Worm (Caenorhabditis elegans) whole organism, L3 larva: Measurements from ENCODE around the gene pdi-2.

Experiments used
- R02D3.7 ChIP-seq: fragments of 150-350 bp; optimal IDR thresholded peaks from 2 replicates; lab custom pipeline; 2014; ENCODE audit warnings: missing biosample characterization, missing genetic modification characterization
- ZK546.5 ChIP-seq: sonication (generic microtip); optimal IDR thresholded peaks from 2 replicates; lab custom pipeline; 2017; ENCODE audit warnings: missing biosample characterization, missing genetic modification characterization
- aly-2 ChIP-seq: fragments of 150-350 bp; optimal IDR thresholded peaks from 2 replicates; lab custom pipeline; 2014; ENCODE audit warnings: missing biosample characterization, missing genetic modification characterization
- ama-1 ChIP-seq: fragments of 150-350 bp; optimal IDR thresholded peaks from 2 replicates; lab custom pipeline; 2018
- ceh-16 ChIP-seq: sonication (generic microtip); optimal IDR thresholded peaks from 2 replicates; lab custom pipeline; 2017; ENCODE audit warnings: missing biosample characterization, missing genetic modification characterization
- elt-1 ChIP-seq: fragments of 150-350 bp; optimal IDR thresholded peaks from 2 replicates; lab custom pipeline; 2014; ENCODE audit warnings: missing biosample characterization, missing genetic modification characterization
- elt-2 ChIP-seq: sonication (generic microtip); optimal IDR thresholded peaks from 2 replicates; lab custom pipeline; 2016; ENCODE audit warnings: missing genetic modification reagents, mild to moderate bottlenecking, missing genetic modification characterization, missing compliant biosample characterization
- elt-3 ChIP-seq, 3 experiments: fragments of 150-350 bp in 1 of 3; sonication (generic microtip) in 2 of 3; optimal IDR thresholded peaks; 2 replicates in 2 of 3; 4 replicates in 1 of 3; lab custom pipeline; 2014 to 2017; ENCODE audit warnings: missing biosample characterization in 3 of 3, missing genetic modification characterization in 3 of 3
- fkh-10 ChIP-seq: sonication (generic microtip); optimal IDR thresholded peaks from 2 replicates; lab custom pipeline; 2017; ENCODE audit warnings: missing biosample characterization, missing genetic modification reagents, missing genetic modification characterization
- fos-1 ChIP-seq: fragments of 150-350 bp; optimal IDR thresholded peaks from 2 replicates; lab custom pipeline; 2014; ENCODE audit warnings: missing biosample characterization, missing genetic modification characterization
- jun-1 ChIP-seq: fragments of 150-350 bp; optimal IDR thresholded peaks from 2 replicates; lab custom pipeline; 2014; ENCODE audit warnings: missing biosample characterization, missing genetic modification reagents, missing genetic modification characterization
- lin-15B ChIP-seq: fragments of 150-350 bp; optimal IDR thresholded peaks from 2 replicates; lab custom pipeline; 2014; ENCODE audit warnings: missing biosample characterization, missing genetic modification characterization
- lin-39 ChIP-seq: fragments of 150-350 bp; optimal IDR thresholded peaks from 2 replicates; lab custom pipeline; 2018; ENCODE audit warnings: missing biosample characterization, missing genetic modification reagents, missing genetic modification characterization
- lsy-12 ChIP-seq: sonication (generic microtip); optimal IDR thresholded peaks from 2 replicates; lab custom pipeline; 2016; ENCODE audit warnings: mild to moderate bottlenecking, missing genetic modification characterization, missing compliant biosample characterization
- mml-1 ChIP-seq: fragments of 150-350 bp; sonication (generic microtip); optimal IDR thresholded peaks from 3 replicates; lab custom pipeline; 2014; ENCODE audit warnings: missing biosample characterization, missing genetic modification characterization
- nfya-1 ChIP-seq: sonication (generic microtip); optimal IDR thresholded peaks from 2 replicates; lab custom pipeline; 2017; ENCODE audit warnings: missing genetic modification characterization, mild to moderate bottlenecking, missing compliant biosample characterization, antibody characterized with exemption, moderate library complexity; ENCODE audit not compliant: insufficient read depth
- nhr-11 ChIP-seq: fragments of 150-350 bp; optimal IDR thresholded peaks from 2 replicates; lab custom pipeline; 2014; ENCODE audit warnings: missing biosample characterization, missing genetic modification characterization
- nhr-25 ChIP-seq: sonication (generic microtip); optimal IDR thresholded peaks from 2 replicates; lab custom pipeline; 2017; ENCODE audit warnings: missing biosample characterization, missing genetic modification characterization
- nhr-28 ChIP-seq: fragments of 150-350 bp; optimal IDR thresholded peaks from 2 replicates; lab custom pipeline; 2014; ENCODE audit warnings: missing biosample characterization, missing genetic modification characterization
- nhr-77 ChIP-seq: fragments of 150-350 bp; optimal IDR thresholded peaks from 2 replicates; lab custom pipeline; 2014; ENCODE audit warnings: missing biosample characterization, missing genetic modification characterization
- pqm-1 ChIP-seq: fragments of 150-350 bp; optimal IDR thresholded peaks from 2 replicates; lab custom pipeline; 2017; ENCODE audit warnings: missing biosample characterization, missing genetic modification characterization, inconsistent platforms
- sea-2 ChIP-seq: fragments of 150-350 bp; sonication (generic microtip); optimal IDR thresholded peaks from 4 replicates; lab custom pipeline; 2014; ENCODE audit warnings: missing biosample characterization, missing genetic modification reagents, missing genetic modification characterization
- skn-1 ChIP-seq: fragments of 150-350 bp; optimal IDR thresholded peaks from 2 replicates; lab custom pipeline; 2014; ENCODE audit warnings: missing biosample characterization, missing genetic modification characterization
- snpc-4 ChIP-seq: fragments of 150-350 bp; optimal IDR thresholded peaks from 2 replicates; lab custom pipeline; 2014; ENCODE audit warnings: missing biosample characterization, missing genetic modification characterization
- tbx-2 ChIP-seq: sonication (generic microtip); optimal IDR thresholded peaks from 2 replicates; lab custom pipeline; 2016; ENCODE audit warnings: mild to moderate bottlenecking, missing genetic modification characterization, missing compliant biosample characterization
- unc-39 ChIP-seq: sonication (generic microtip); optimal IDR thresholded peaks from 4 replicates; lab custom pipeline; 2017; ENCODE audit warnings: missing biosample characterization, missing genetic modification characterization
- zag-1 ChIP-seq: fragments of 150-350 bp; optimal IDR thresholded peaks from 2 replicates; lab custom pipeline; 2014; ENCODE audit warnings: missing biosample characterization, missing genetic modification characterization
- ztf-4 ChIP-seq: fragments of 150-350 bp; optimal IDR thresholded peaks from 2 replicates; lab custom pipeline; 2014; ENCODE audit warnings: missing biosample characterization, missing genetic modification characterization

Gene pdi-2

DNA sequence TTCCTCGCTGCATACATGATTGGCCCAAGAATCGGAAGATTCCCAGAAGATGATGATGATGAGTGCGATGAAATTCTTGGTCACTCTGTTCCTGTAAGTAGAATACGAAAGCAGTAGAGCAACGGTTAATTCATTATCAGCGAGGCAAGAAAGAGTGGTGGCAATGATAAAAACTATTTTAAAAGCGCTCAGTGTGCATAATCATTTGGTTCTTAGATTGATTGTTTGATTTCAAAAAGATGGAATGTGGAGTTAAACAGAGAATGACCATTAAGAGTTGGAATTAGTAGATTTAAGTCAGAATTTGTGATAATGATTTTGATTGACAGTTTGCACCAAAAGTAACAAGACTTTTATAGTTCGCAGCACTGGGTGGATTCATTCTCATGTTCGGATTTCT lies 43.2 kb downstream of the pdi-2 start:
- TF ChIP-seq zag-1 (tag; lab: Kevin White, UChicago) (no peak), elt-3 (tag; optimal IDR thresholded peaks at IDR 0.05; lab: Kevin White, UChicago) (no peak), ama-1 (lab: Kevin White, UChicago) (no peak), lsy-12 (tag; lab: Kevin White, UChicago) (no peak), unc-39 (tag; lab: Kevin White, UChicago) (no peak), mml-1 (tag; lab: Kevin White, UChicago) (no peak), R02D3.7 (tag; lab: Kevin White, UChicago) (no peak), nhr-77 (tag; lab: Kevin White, UChicago) (no peak), nhr-28 (tag; lab: Kevin White, UChicago) (no peak), ztf-4 (tag; lab: Kevin White, UChicago) (no peak), ceh-16 (tag; lab: Kevin White, UChicago) (no peak), jun-1 (peak; percentile 29), aly-2 (no peak), pqm-1 (peak; percentile 64), elt-2 (tag; lab: Kevin White, UChicago) (peak; percentile 75), lin-39 (no peak), snpc-4 (tag; lab: Kevin White, UChicago) (no peak)
- TF ChIP-seq, all 47 proteins: peak for 3

DNA sequence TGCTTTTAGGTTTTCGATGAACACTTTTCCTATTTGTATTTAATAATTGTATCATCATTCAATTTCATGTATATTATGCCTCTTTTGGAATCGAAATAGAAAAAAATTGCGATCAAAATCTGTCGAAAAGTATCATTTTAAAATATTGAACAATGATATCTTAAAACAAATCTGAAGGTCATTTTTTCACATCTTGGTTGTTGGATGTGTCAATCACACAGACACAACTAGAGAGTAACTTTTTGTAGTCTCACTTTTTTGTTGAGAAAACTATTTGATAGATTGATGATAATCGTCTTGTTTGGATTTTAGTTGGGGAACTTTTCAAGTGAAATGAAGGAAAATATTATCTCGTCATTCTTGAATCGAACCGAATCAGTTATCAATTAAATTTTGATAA lies 45.3 kb downstream of the pdi-2 start:
- TF ChIP-seq nhr-25 (peak; percentile 5), nhr-11 (tag; lab: Kevin White, UChicago) (no peak), elt-1 (tag; lab: Kevin White, UChicago) (peak; percentile 92), sea-2 (GFP tag; lab: Kevin White, UChicago) (no peak)

DNA sequence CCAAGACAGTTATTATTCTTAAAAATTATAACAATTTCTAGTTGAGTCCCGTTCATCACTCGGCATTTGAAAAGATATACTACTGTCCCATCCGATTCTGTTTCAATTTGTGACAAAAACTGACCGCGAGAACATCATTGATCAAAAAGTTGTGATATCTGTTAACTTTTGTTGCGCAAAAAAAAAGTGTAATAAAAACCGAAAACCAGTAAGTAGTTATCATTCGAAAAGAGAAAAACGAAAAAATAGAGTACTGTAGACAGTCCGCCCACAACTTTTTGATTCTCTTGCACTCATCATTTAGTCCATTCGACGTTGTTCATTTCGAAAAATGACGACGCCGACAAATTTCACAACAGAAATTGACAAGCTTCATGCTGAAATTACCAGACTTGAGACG lies 47.2 kb downstream of the pdi-2 start, which contains the start of gene amt-1:
TSS of gene amt-1 (plus strand) at position 301 of the 400 bp plus-strand sequence.
- TF ChIP-seq mml-1 (tag; lab: Kevin White, UChicago) (no peak), nfya-1 (tag; lab: Kevin White, UChicago) (no peak), elt-2 (tag; lab: Kevin White, UChicago) (no peak), lin-15B (tag; lab: Kevin White, UChicago) (no peak), tbx-2 (no peak), skn-1 (tag; lab: Kevin White, UChicago) (no peak)

DNA sequence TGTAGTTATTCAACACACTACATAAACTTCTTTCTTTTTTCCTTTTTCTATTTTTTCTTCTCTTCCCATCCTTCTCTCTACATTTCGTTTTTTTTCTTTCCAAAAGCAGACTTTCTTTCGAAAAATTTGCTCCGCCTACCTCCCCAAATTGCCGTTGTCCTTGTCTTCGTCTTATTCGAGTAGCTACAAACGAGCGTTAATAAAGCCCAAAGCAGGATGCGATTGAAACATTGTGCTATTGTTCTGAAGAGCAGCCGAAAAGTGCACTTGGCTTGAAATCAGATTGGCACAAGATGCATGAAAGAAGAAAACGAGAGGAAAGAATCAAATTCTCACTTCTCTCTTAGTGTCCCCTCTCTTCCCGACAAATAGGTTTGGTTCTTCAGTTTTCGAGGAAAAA lies 50.9 kb downstream of the pdi-2 start:
- TF ChIP-seq fos-1 (tag; lab: Kevin White, UChicago) (no peak), fkh-10 (GFP tag; lab: Kevin White, UChicago) (peak; percentile 66), ZK546.5 (no peak)
- TF ChIP-seq, all 47 proteins: peak for 1
